Worm (Caenorhabditis elegans) whole organism, midembryonic: ENCODE measurements around the gene C23G10.10.

Experiments used
- klf-2 ChIP-seq: fragments of 200-800 bp; sonication (Bioruptor generic); conservative IDR thresholded peaks from 2 replicates; pipeline ENCODE4 v1.3.6; 2022; ENCODE audit warnings: missing genetic modification reagents, missing genetic modification characterization, missing compliant biosample characterization
- med-1 ChIP-seq: sonication (generic microtip); optimal IDR thresholded peaks from 2 replicates; lab custom pipeline; 2017; ENCODE audit warnings: missing genetic modification characterization, mild to moderate bottlenecking, missing compliant biosample characterization, antibody characterized with exemption, missing genetic modification reagents; ENCODE audit not compliant: insufficient read depth
- ztf-29 ChIP-seq: fragments of 200-800 bp; sonication (Bioruptor generic); IDR thresholded peaks from 2 replicates; pipeline ENCODE4 v1.3.6; 2022; ENCODE audit warnings: missing genetic modification reagents, missing genetic modification characterization, missing compliant biosample characterization

DNA sequence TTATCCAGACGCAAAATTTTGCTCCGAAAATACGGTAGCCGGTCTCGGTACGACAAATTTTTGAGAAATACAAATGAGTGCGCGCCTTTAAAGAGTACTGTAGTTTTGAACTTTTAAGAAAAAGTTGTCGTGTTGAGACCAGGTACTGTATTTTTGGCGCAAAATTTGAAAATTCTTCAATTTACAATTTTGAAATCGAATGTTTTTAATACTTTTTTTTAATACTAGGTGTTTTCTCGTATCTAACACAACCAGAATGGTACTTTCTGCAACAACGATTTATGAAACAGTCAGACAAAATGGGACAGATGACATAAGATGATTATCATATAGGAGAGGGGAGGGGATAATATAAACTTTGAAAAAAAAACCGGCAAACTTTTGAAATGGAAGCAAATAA lies 18.1 kb downstream of the C23G10.10 start:
- TF ChIP-seq med-1 (no peak), ztf-29 (no peak), klf-2 (GFP tag; lab: Robert Waterston, UW) (no peak)
